Fruit fly (Drosophila melanogaster) Kc167 (cell line): Measurements from ENCODE around the gene Reg-2.

Experiments
- Sin3A ChIP-seq: fragments of >200 bp; optimal IDR thresholded peaks from 2 replicates; lab custom pipeline; 2018; ENCODE audit warnings: missing external identifiers
- h ChIP-seq: fragments of >200 bp; optimal IDR thresholded peaks from 3 replicates; lab custom pipeline; 2018; ENCODE audit warnings: missing external identifiers
- insv ChIP-seq: fragments of >200 bp; optimal IDR thresholded peaks from 3 replicates; lab custom pipeline; 2018; ENCODE audit warnings: missing external identifiers
- psq ChIP-seq: fragments of >200 bp; optimal IDR thresholded peaks from 2 replicates; lab custom pipeline; 2017; ENCODE audit warnings: missing external identifiers
- ttk ChIP-seq: sonication (Bioruptor generic); optimal IDR thresholded peaks from 2 replicates; lab custom pipeline; 2017; ENCODE audit warnings: missing external identifiers

DNA sequence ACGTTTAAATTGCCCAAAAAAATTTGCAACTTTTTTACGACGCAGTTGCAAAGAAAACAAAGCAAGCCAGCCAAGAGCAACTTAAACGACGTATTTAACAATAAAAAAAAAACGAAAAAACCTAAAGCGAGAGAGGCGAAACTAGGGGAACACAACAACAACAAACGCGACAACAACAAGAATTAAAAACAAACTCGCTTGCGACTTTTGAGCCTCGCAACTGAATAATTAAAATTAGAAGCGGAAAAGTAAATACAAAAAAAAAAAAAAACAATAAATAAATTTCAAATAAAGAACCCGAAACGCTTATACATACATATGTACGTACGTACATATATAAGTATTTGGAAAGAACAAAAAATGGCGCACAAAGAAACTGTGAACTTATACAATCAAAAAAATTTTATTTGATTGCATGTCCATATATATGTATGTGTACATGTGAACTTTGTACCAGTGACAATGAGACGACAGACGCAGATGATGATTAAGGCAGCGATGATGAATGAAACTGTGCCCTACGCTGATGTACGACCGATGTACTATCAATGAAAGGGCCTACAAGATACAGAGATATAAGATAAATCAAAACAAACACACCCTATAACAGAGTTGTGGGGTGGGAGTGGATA lies 22.4 kb upstream of the Reg-2 start:
- no peak for TF ChIP-seq psq (lab: Kevin White, UChicago)
- TF ChIP-seq h (lab: Kevin White, UChicago) = no peak
- no peak for TF ChIP-seq Sin3A (lab: Kevin White, UChicago)
- no peak for TF ChIP-seq insv (lab: Kevin White, UChicago)
- no peak for TF ChIP-seq ttk (lab: Kevin White, UChicago)
